Fruit fly (Drosophila melanogaster) whole organism, prepupa: ENCODE results near the gene GlyRS.
A peak's percentile ranks its signal among the peaks of the same experiment; 100 is the strongest.

Source experiments
- CG3032 ChIP-seq: fragments of 200-800 bp; optimal IDR thresholded peaks from 2 replicates; lab custom pipeline; 2019; ENCODE audit warnings: missing biosample characterization, mild to moderate bottlenecking, missing genetic modification characterization, moderate library complexity
- CG6276 ChIP-seq: fragments of 200-800 bp; sonication (Bioruptor generic); optimal IDR thresholded peaks from 2 replicates; lab custom pipeline; 2017; ENCODE audit warnings: missing biosample characterization, mild to moderate bottlenecking, missing genetic modification characterization
- Hr38 ChIP-seq: sonication (Bioruptor generic); optimal IDR thresholded peaks from 2 replicates; lab custom pipeline; 2016; ENCODE audit warnings: missing biosample characterization, missing genetic modification characterization
- esn ChIP-seq: fragments of 200-800 bp; sonication (Bioruptor generic); optimal IDR thresholded peaks from 2 replicates; lab custom pipeline; 2016; ENCODE audit warnings: missing biosample characterization, mild to moderate bottlenecking, missing genetic modification characterization, moderate library complexity

DNA sequence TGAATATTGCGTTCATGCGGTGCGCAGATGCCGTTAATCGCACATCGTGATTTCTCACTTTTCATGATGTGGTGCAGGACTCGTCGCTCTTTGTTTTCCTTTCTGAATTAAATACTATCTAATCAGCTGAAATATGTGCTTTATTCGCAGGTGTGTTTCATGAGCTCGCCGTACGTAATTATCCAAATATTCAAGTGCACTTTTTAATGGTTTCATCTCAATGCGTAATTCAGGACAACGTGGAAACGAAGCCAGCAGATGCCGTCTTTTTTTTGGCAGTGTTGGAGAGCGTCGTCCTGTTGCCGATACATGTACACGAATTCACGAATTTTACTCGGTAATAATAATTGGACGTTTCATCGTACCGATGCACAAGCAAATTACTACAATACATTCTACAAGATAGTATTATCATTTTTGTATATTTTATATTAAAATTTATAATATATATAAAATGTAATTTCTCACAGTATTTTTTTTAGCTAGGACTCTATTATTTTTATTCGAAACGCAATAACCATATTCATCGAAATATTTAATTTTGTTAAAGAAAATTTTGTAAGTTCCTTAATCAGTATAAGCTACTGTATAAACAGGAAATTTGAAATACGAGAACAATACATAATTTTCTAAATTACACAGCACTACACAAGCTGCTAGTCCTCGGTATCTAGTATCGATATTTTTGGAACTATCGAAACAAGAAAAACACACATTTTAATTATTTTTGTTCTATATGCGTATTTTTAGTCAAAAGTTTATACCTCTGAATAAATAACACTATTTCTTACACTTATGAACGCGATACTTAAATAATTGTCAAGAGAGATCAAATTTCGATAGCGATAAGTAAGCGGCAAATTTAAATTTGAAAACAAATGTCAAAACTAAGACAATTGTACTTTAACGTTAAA lies 42.0 kb downstream of the GlyRS start, which contains the start of gene CG12316:
- TF ChIP-seq CG3032 (tag; lab: Kevin White, UChicago), result peak; percentile 93
- no peak for TF ChIP-seq Hr38 (GFP tag; lab: Kevin White, UChicago)
- peak; percentile 95 for TF ChIP-seq CG6276
- TF ChIP-seq esn (GFP tag; lab: Kevin White, UChicago), result peak; percentile 99
